Fruit fly (Drosophila melanogaster) whole organism, embryonic: ENCODE measurements around the gene dbe.

Experiments
- Bdp1 ChIP-seq: fragments of 200-800 bp; sonication (Bioruptor generic); optimal IDR thresholded peaks from 3 replicates; lab custom pipeline; 2016; ENCODE audit warnings: missing biosample characterization, missing genetic modification characterization
- C15 ChIP-seq: fragments of 200-800 bp; sonication (Bioruptor generic); IDR thresholded peaks from 3 replicates; pipeline ENCODE4 v1.3.6; 2022; ENCODE audit warnings: missing biosample characterization, missing genetic modification characterization
- CG10274 ChIP-seq: fragments of 200-800 bp; sonication (Bioruptor generic); optimal IDR thresholded peaks from 3 replicates; lab custom pipeline; 2017; ENCODE audit warnings: missing biosample characterization, mild to moderate bottlenecking, missing genetic modification characterization
- CG10979 ChIP-seq: fragments of 200-800 bp; sonication (Bioruptor generic); optimal IDR thresholded peaks from 2 replicates; lab custom pipeline; 2018; ENCODE audit warnings: missing biosample characterization, mild to moderate bottlenecking, missing genetic modification characterization, moderate library complexity
- CG14014 ChIP-seq: fragments of 200-800 bp; sonication (Bioruptor generic); IDR thresholded peaks from 2 replicates; pipeline ENCODE4 v1.3.6; 2022; ENCODE audit warnings: missing biosample characterization, missing genetic modification characterization
- CG14441 ChIP-seq: fragments of 200-800 bp; sonication (Bioruptor generic); IDR thresholded peaks from 2 replicates; pipeline ENCODE4 v1.3.6; 2022; ENCODE audit warnings: missing biosample characterization, missing genetic modification characterization
- CG1602 ChIP-seq: fragments of 200-800 bp; sonication (Bioruptor generic); optimal IDR thresholded peaks from 3 replicates; lab custom pipeline; 2016; ENCODE audit warnings: missing biosample characterization, missing genetic modification characterization
- CG16779 ChIP-seq: fragments of 200-800 bp; sonication (Bioruptor generic); IDR thresholded peaks from 2 replicates; pipeline ENCODE4 v1.3.6; 2022; ENCODE audit warnings: missing biosample characterization, missing genetic modification characterization
- CG18011 ChIP-seq: fragments of 200-800 bp; sonication (Bioruptor generic); optimal IDR thresholded peaks from 2 replicates; lab custom pipeline; 2017; ENCODE audit warnings: missing biosample characterization, missing genetic modification characterization, mild to moderate bottlenecking, moderate library complexity, missing genotype
- CG2202 ChIP-seq: fragments of 200-800 bp; sonication (Bioruptor generic); optimal IDR thresholded peaks from 2 replicates; lab custom pipeline; 2018; ENCODE audit warnings: missing biosample characterization, mild to moderate bottlenecking, missing genetic modification characterization
- CG2889 ChIP-seq: fragments of 200-800 bp; sonication (Bioruptor generic); IDR thresholded peaks from 3 replicates; pipeline ENCODE4 v1.3.6; 2022; ENCODE audit warnings: missing biosample characterization, missing genetic modification characterization
- CG31441 ChIP-seq: fragments of 200-800 bp; sonication (Bioruptor generic); IDR thresholded peaks from 2 replicates; pipeline ENCODE4 v1.3.6; 2022; ENCODE audit warnings: missing biosample characterization, missing genetic modification characterization
- CG32532 ChIP-seq: fragments of 200-800 bp; sonication (Bioruptor generic); IDR thresholded peaks from 2 replicates; pipeline ENCODE4 v1.3.6; 2022; ENCODE audit warnings: missing biosample characterization, missing genetic modification characterization
- CG4360 ChIP-seq: fragments of 200-800 bp; sonication (Bioruptor generic); IDR thresholded peaks from 2 replicates; pipeline ENCODE4 v1.3.6; 2022; ENCODE audit warnings: missing biosample characterization, missing genetic modification characterization
- CG4707 ChIP-seq: fragments of 200-800 bp; sonication (Bioruptor generic); optimal IDR thresholded peaks from 2 replicates; lab custom pipeline; 2018; ENCODE audit warnings: missing biosample characterization, mild to moderate bottlenecking, missing genetic modification characterization, moderate library complexity
- CG6254 ChIP-seq: fragments of 200-800 bp; sonication (Bioruptor generic); optimal IDR thresholded peaks from 3 replicates; lab custom pipeline; 2017; ENCODE audit warnings: mild to moderate bottlenecking, missing biosample characterization, missing genetic modification reagents, missing genetic modification characterization
- CG6683 ChIP-seq: fragments of 200-800 bp; sonication (Bioruptor generic); optimal IDR thresholded peaks from 2 replicates; lab custom pipeline; 2017; ENCODE audit warnings: missing biosample characterization, mild to moderate bottlenecking, missing genetic modification characterization, missing genetic modification reagents
- CG6765 ChIP-seq: fragments of 200-800 bp; sonication (Bioruptor generic); optimal IDR thresholded peaks from 3 replicates; lab custom pipeline; 2017; ENCODE audit warnings: missing biosample characterization, mild to moderate bottlenecking, missing genetic modification characterization
- CG8359 ChIP-seq: fragments of 200-800 bp; sonication (Bioruptor generic); optimal IDR thresholded peaks from 2 replicates; lab custom pipeline; 2017; ENCODE audit warnings: missing biosample characterization, mild to moderate bottlenecking, missing genetic modification characterization, borderline replicate concordance
- CG8924 ChIP-seq: fragments of 200-800 bp; optimal IDR thresholded peaks from 3 replicates; lab custom pipeline; 2019; ENCODE audit warnings: missing biosample characterization, mild to moderate bottlenecking, missing genetic modification characterization, moderate library complexity
- D19B ChIP-seq: fragments of 200-800 bp; sonication (Bioruptor generic); optimal IDR thresholded peaks from 2 replicates; lab custom pipeline; 2017; ENCODE audit warnings: missing biosample characterization, mild to moderate bottlenecking, missing genetic modification characterization
- Dref ChIP-seq: fragments of 200-800 bp; sonication (Bioruptor generic); IDR thresholded peaks from 2 replicates; pipeline ENCODE4 v1.3.6; 2022; ENCODE audit warnings: missing biosample characterization, missing genetic modification characterization
- Eip74EF ChIP-seq, 2 experiments: fragments of 200-800 bp in 1 of 2; fragments of >200 bp in 1 of 2; sonication (Bioruptor generic) in 1 of 2; optimal IDR thresholded peaks; 2 replicates each; lab custom pipeline; 2017 to 2019; ENCODE audit warnings: missing biosample characterization in 2 of 2, missing genetic modification characterization in 2 of 2, mild to moderate bottlenecking in 1 of 2, moderate library complexity in 1 of 2
- Kr ChIP-seq: fragments of 200-800 bp; sonication (Bioruptor generic); optimal IDR thresholded peaks from 2 replicates; lab custom pipeline; 2017; ENCODE audit warnings: missing biosample characterization, mild to moderate bottlenecking, missing genetic modification characterization
- Med ChIP-seq: fragments of 200-800 bp; sonication (Bioruptor generic); peaks from one replicate; lab custom pipeline; 2016; ENCODE audit warnings: missing biosample characterization, missing genetic modification characterization, mild to moderate bottlenecking, inconsistent platforms, moderate library complexity
- Neu2 ChIP-seq: fragments of 200-800 bp; sonication (Bioruptor generic); optimal IDR thresholded peaks from 3 replicates; lab custom pipeline; 2016; ENCODE audit warnings: missing biosample characterization, missing genetic modification characterization, borderline replicate concordance
- PHDP ChIP-seq: fragments of 200-800 bp; sonication (Bioruptor generic); optimal IDR thresholded peaks from 3 replicates; lab custom pipeline; 2018; ENCODE audit warnings: missing biosample characterization, mild to moderate bottlenecking, missing genetic modification characterization, moderate library complexity
- Poxn ChIP-seq: fragments of 200-800 bp; sonication (Bioruptor generic); IDR thresholded peaks from 2 replicates; pipeline ENCODE4 v1.3.6; 2022; ENCODE audit warnings: missing biosample characterization, missing genetic modification characterization
- aop ChIP-seq: fragments of 200-800 bp; sonication (Bioruptor generic); IDR thresholded peaks from 2 replicates; pipeline ENCODE4 v1.3.6; 2022; ENCODE audit warnings: missing biosample characterization, missing genetic modification characterization
- bbx ChIP-seq: fragments of 200-800 bp; sonication (Bioruptor generic); IDR thresholded peaks from 2 replicates; pipeline ENCODE4 v1.3.6; 2022; ENCODE audit warnings: missing biosample characterization, missing genetic modification characterization; ENCODE audit not compliant: partially characterized antibody
- bigmax ChIP-seq: fragments of 200-800 bp; sonication (Bioruptor generic); optimal IDR thresholded peaks from 2 replicates; lab custom pipeline; 2018; ENCODE audit warnings: missing biosample characterization, mild to moderate bottlenecking, missing genetic modification characterization
- br ChIP-seq: fragments of >200 bp; optimal IDR thresholded peaks from 2 replicates; lab custom pipeline; 2017
- ci ChIP-seq: fragments of 200-800 bp; sonication (Bioruptor generic); IDR thresholded peaks from 3 replicates; pipeline ENCODE4 v1.3.6; 2022; ENCODE audit warnings: missing biosample characterization, missing genetic modification characterization
- crol ChIP-seq: fragments of 200-800 bp; sonication (Bioruptor generic); IDR thresholded peaks from 2 replicates; pipeline ENCODE4 v1.3.6; 2022; ENCODE audit warnings: missing biosample characterization, missing genetic modification characterization
- disco-r ChIP-seq: fragments of 200-800 bp; sonication (Bioruptor generic); optimal IDR thresholded peaks from 2 replicates; lab custom pipeline; 2016; ENCODE audit warnings: missing biosample characterization, missing genetic modification characterization
- dmrt11E ChIP-seq: fragments of 200-800 bp; sonication (Bioruptor generic); optimal IDR thresholded peaks from 3 replicates; lab custom pipeline; 2018; ENCODE audit warnings: missing biosample characterization, mild to moderate bottlenecking, missing genetic modification characterization, moderate library complexity
- ewg ChIP-seq: fragments of 200-800 bp; sonication (Bioruptor generic); optimal IDR thresholded peaks from 3 replicates; lab custom pipeline; 2017; ENCODE audit warnings: mild to moderate bottlenecking, missing biosample characterization, missing genetic modification reagents, missing genetic modification characterization
- eyg ChIP-seq: fragments of 200-800 bp; sonication (Bioruptor generic); optimal IDR thresholded peaks from 3 replicates; lab custom pipeline; 2016; ENCODE audit warnings: missing biosample characterization, missing genetic modification characterization
- gem ChIP-seq: fragments of 200-800 bp; sonication (Bioruptor generic); optimal IDR thresholded peaks from 2 replicates; lab custom pipeline; 2019; ENCODE audit warnings: missing biosample characterization, mild to moderate bottlenecking, missing genetic modification characterization, moderate library complexity
- hb ChIP-seq: fragments of 200-800 bp; sonication (Bioruptor generic); IDR thresholded peaks from 3 replicates; pipeline ENCODE4 v1.3.6; 2022; ENCODE audit warnings: missing biosample characterization, missing genetic modification characterization; ENCODE audit not compliant: partially characterized antibody
- lbe ChIP-seq: fragments of 200-800 bp; sonication (Bioruptor generic); optimal IDR thresholded peaks from 2 replicates; lab custom pipeline; 2016; ENCODE audit warnings: missing biosample characterization, mild to moderate bottlenecking, missing genetic modification characterization
- lilli ChIP-seq: fragments of 200-800 bp; sonication (Bioruptor generic); optimal IDR thresholded peaks from 3 replicates; lab custom pipeline; 2016; ENCODE audit warnings: missing biosample characterization, missing genetic modification characterization
- oc ChIP-seq: fragments of 200-800 bp; sonication (Bioruptor generic); optimal IDR thresholded peaks from 2 replicates; lab custom pipeline; 2018; ENCODE audit warnings: missing biosample characterization, mild to moderate bottlenecking, missing genetic modification characterization, moderate library complexity
- shn ChIP-seq: fragments of 200-800 bp; sonication (Bioruptor generic); optimal IDR thresholded peaks from 3 replicates; lab custom pipeline; 2016; ENCODE audit warnings: missing biosample characterization, missing genetic modification characterization
- slou ChIP-seq: fragments of 200-800 bp; sonication (Bioruptor generic); optimal IDR thresholded peaks from 3 replicates; lab custom pipeline; 2016; ENCODE audit warnings: missing biosample characterization, missing genetic modification characterization
- slp2 ChIP-seq: fragments of 200-800 bp; sonication (Bioruptor generic); optimal IDR thresholded peaks from 2 replicates; lab custom pipeline; 2016; ENCODE audit warnings: missing biosample characterization, missing genetic modification characterization
- tll ChIP-seq, 2 experiments: fragments of 200-800 bp in 1 of 2; fragments of >200 bp in 1 of 2; sonication (Bioruptor generic) in 1 of 2; optimal IDR thresholded peaks; 2 replicates each; lab custom pipeline; 2017 to 2019; ENCODE audit warnings: missing biosample characterization in 2 of 2, missing genetic modification characterization in 2 of 2, mild to moderate bottlenecking in 1 of 2, moderate library complexity in 1 of 2
- ttk ChIP-seq: fragments of 200-800 bp; sonication (Bioruptor generic); IDR thresholded peaks from 2 replicates; pipeline ENCODE4 v2.1.2; 2022; ENCODE audit warnings: missing biosample characterization, missing genetic modification characterization
- unpg ChIP-seq: fragments of 200-800 bp; sonication (Bioruptor generic); optimal IDR thresholded peaks from 3 replicates; lab custom pipeline; 2018; ENCODE audit warnings: missing biosample characterization, mild to moderate bottlenecking, missing genetic modification characterization, moderate library complexity
- z ChIP-seq: fragments of 200-800 bp; sonication (Bioruptor generic); IDR thresholded peaks from 3 replicates; pipeline ENCODE4 v1.3.6; 2022; ENCODE audit warnings: missing biosample characterization, missing genetic modification characterization

The dbe gene

dm6 chr2L:849787-850512 lies 19.7 kb downstream of the dbe start (continued):
- TF ChIP-seq CG32532: no peak
- TF ChIP-seq gem (tag; lab: Kevin White, UChicago): no peak
- 0 out of 3 replicates have a peak, but pooled peaks have one; percentile 8 for TF ChIP-seq hb
- no peak for TF ChIP-seq oc (tag; lab: Kevin White, UChicago)
- TF ChIP-seq tll (GFP tag; optimal IDR thresholded peaks at IDR 0.05; lab: Kevin White, UChicago): peak in 1 of 2 experiments; percentile 55
- TF ChIP-seq CG2889 (GFP tag; lab: Robert Waterston, UW): no peak; the same call in 2 of the 3 replicates
- TF ChIP-seq PHDP (tag; lab: Kevin White, UChicago): no peak
- TF ChIP-seq CG1602 (GFP tag; lab: Kevin White, UChicago): no peak
- TF ChIP-seq CG31441 (GFP tag; lab: Robert Waterston, UW): no peak
- no peak for TF ChIP-seq Dref (GFP tag; lab: Robert Waterston, UW)
- TF ChIP-seq Eip74EF (GFP tag; optimal IDR thresholded peaks at IDR 0.05; lab: Kevin White, UChicago): no peak
- TF ChIP-seq ewg (GFP tag; lab: Kevin White, UChicago): no peak
- TF ChIP-seq Bdp1 (GFP tag; lab: Kevin White, UChicago): no peak
- TF ChIP-seq crol (GFP tag; lab: Robert Waterston, UW): peak; percentile 76
- no peak for TF ChIP-seq D19B (GFP tag; lab: Kevin White, UChicago)
- TF ChIP-seq br (lab: Kevin White, UChicago): no peak
- peak; percentile 47; the same call in 1 of the 3 replicates for TF ChIP-seq ci (GFP tag; lab: Robert Waterston, UW)
- TF ChIP-seq Poxn: no peak
- TF ChIP-seq dmrt11E (tag; lab: Kevin White, UChicago): no peak
- TF ChIP-seq bigmax: no peak
- no peak for TF ChIP-seq CG14441 (GFP tag; lab: Robert Waterston, UW)
- 0 out of 2 replicates have a peak, but pooled peaks have one; percentile 5 for TF ChIP-seq aop (GFP tag; lab: Robert Waterston, UW)
- no peak for TF ChIP-seq CG18011 (GFP tag; lab: Kevin White, UChicago)
- TF ChIP-seq CG8924: no peak
- no peak for TF ChIP-seq slp2 (GFP tag; lab: Kevin White, UChicago)
- no peak for TF ChIP-seq CG6683 (GFP tag; lab: Kevin White, UChicago)
- TF ChIP-seq CG4707: no peak
- TF ChIP-seq unpg: no peak
- peak; percentile 62 for TF ChIP-seq Med (GFP tag; lab: Kevin White, UChicago)
- TF ChIP-seq CG6765 (GFP tag; lab: Kevin White, UChicago): no peak
- no peak for TF ChIP-seq CG8359 (GFP tag; lab: Kevin White, UChicago)
- TF ChIP-seq slou: no peak
- no peak for TF ChIP-seq CG6254
- no peak for TF ChIP-seq shn (GFP tag; lab: Kevin White, UChicago)
- TF ChIP-seq C15 (GFP tag; lab: Robert Waterston, UW): no peak
- TF ChIP-seq Kr (GFP tag; lab: Kevin White, UChicago): no peak
- TF ChIP-seq Neu2 (GFP tag; lab: Kevin White, UChicago): no peak
- no peak for TF ChIP-seq CG14014
- TF ChIP-seq CG16779: no peak
- TF ChIP-seq CG2202 (tag; lab: Kevin White, UChicago): no peak
- TF ChIP-seq lbe: no peak
- TF ChIP-seq bbx (GFP tag; lab: Robert Waterston, UW): 0 out of 2 replicates have a peak, but pooled peaks have one; percentile 22
- peak; percentile 80 for TF ChIP-seq CG4360 (GFP tag; lab: Robert Waterston, UW)
- TF ChIP-seq lilli (GFP tag; lab: Kevin White, UChicago): no peak
- TF ChIP-seq ttk: no peak
- TF ChIP-seq CG10274: no peak
- TF ChIP-seq CG10979: no peak
- TF ChIP-seq disco-r (GFP tag; lab: Kevin White, UChicago): no peak
- TF ChIP-seq eyg (GFP tag; lab: Kevin White, UChicago): no peak
- TF ChIP-seq z: no peak
